Fruit fly (Drosophila melanogaster): ENCODE results near the gene eas.

eas gene

DNA sequence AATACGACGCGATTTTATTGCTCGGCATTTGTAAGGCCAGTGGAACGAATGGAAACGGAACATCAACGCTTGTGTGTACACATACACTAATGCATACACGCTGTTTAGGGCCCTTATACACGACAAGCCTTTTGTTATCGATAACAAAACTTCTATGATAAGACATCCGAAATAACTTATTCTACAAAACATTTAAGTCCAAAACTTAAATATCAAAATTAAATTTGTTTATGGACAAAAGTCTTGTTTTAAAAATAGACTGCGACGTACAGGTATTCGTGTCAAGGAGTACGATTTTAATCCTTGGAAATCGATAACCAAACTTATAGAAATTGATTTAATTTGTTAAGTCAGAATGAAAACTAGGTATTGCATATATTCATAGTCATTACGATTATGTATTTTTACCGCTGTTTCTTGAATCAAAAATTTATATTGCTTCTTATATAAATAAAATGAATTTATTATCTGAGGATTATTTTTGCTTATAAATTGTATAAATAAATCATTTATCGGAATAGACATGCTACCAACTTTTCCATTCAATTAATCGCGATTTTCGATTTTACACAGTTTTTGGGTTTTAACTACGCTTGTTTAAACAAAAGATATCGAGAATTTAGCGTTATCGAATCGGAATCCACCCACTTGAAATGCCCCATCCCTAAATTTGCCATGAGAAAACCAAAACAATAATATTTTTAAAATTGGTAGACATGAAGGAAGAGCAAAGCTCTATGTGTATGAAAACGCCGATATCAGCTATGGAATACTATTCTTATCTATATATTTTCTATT lies 35.1 kb downstream of the eas start, which contains the start of the genes CG9915 and SWIP:
TSS of gene CG9915 (minus strand) at position 61 of the 798 bp plus-strand sequence.
TSS of gene SWIP (plus strand) at position 632 of the 798 bp plus-strand sequence.
- TF ChIP-seq Vsx2 (GFP tag; optimal IDR thresholded peaks at IDR 0.05; ENCODE audit: partially characterized antibody) (peak; percentile 99), Myc (optimal IDR thresholded peaks at IDR 0.05) (no peak), pan (optimal IDR thresholded peaks at IDR 0.05) (no peak), foxo (GFP tag; optimal IDR thresholded peaks at IDR 0.05) (peak in 1 of 2 experiments; percentile 25), Dif (GFP tag; optimal IDR thresholded peaks at IDR 0.05; ENCODE audit: partially characterized antibody) (peak; percentile 97), Sp1 (GFP tag; optimal IDR thresholded peaks at IDR 0.05) (peak; percentile 17), HLH106 (tag; optimal IDR thresholded peaks at IDR 0.05) (no peak), sv (GFP tag; optimal IDR thresholded peaks at IDR 0.05) (no peak), Abd-B (GFP tag; optimal IDR thresholded peaks at IDR 0.05) (no peak), woc (GFP tag; optimal IDR thresholded peaks at IDR 0.05) (peak; percentile 29), dmrt93B (GFP tag; optimal IDR thresholded peaks at IDR 0.05) (no peak), ey (GFP tag; optimal IDR thresholded peaks at IDR 0.05) (no peak), Dfd (GFP tag; optimal IDR thresholded peaks at IDR 0.05) (no peak), lola (GFP tag; optimal IDR thresholded peaks at IDR 0.05) (no peak), dl (GFP tag; optimal IDR thresholded peaks at IDR 0.05; ENCODE audit: insufficient read depth in 1 of 2, partially characterized antibody in 2 of 2) (peak; percentile 69 to 90)

DNA sequence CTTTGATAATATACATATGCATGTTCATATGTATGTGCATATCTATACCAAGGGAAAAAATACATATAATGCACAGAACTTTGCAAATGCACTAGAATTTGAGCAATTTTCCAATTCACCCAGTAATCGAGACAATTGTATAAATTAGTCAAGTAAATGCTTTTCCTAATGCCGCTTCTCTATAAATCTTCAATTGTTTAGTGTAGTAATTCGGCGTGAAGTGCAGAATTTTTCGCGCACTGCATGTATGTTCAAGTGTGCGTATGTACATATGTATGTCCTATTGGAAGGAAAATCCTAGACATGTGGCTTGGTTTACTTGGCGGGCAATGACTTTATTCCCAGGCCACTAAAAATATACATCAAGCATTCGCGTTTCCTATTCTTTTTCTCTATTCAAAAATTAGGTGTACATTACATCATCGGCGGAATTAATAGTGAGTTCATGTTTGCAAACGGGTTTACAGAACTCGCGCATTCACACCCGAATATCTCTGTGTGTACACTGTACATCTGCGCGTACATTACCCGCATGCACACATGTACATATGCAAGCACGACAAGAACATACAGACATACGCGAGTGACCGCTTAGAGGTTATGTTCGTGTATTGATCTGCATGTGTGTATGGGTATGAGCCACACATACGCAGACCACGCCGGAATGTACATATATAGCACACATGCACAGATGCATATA lies 40.9 kb downstream of the eas start:
- peak; percentile 38 for TF ChIP-seq woc (GFP tag; optimal IDR thresholded peaks at IDR 0.05)
- peak; percentile 6 for TF ChIP-seq rgr (GFP tag; optimal IDR thresholded peaks at IDR 0.05)
- peak; percentile 22 for TF ChIP-seq psq (GFP tag; optimal IDR thresholded peaks at IDR 0.05)
- TF ChIP-seq foxo (GFP tag; optimal IDR thresholded peaks at IDR 0.05): peak in 1 of 2 experiments; percentile 53
- TF ChIP-seq dl (GFP tag; optimal IDR thresholded peaks at IDR 0.05; ENCODE audit: insufficient read depth in 1 of 2, partially characterized antibody in 2 of 2): peak; percentile 21 to 35
- TF ChIP-seq Hr83 (GFP tag; optimal IDR thresholded peaks at IDR 0.05; ENCODE audit: poor library complexity, severe bottlenecking): peak; percentile 81
- TF ChIP-seq Jra (GFP tag; optimal IDR thresholded peaks at IDR 0.05): peak; percentile 53
- TF ChIP-seq ey (GFP tag; optimal IDR thresholded peaks at IDR 0.05): peak; percentile 76
- no peak for TF ChIP-seq CrebA (GFP tag; optimal IDR thresholded peaks at IDR 0.05; ENCODE audit: borderline replicate concordance)
- TF ChIP-seq Sp1 (GFP tag; optimal IDR thresholded peaks at IDR 0.05): peak; percentile 27
- TF ChIP-seq OdsH (GFP tag; optimal IDR thresholded peaks at IDR 0.05): peak; percentile 33
- TF ChIP-seq HLH106 (tag; optimal IDR thresholded peaks at IDR 0.05): peak; percentile 20
- peak; percentile 38 for TF ChIP-seq h (GFP tag; optimal IDR thresholded peaks at IDR 0.05)
- no peak for TF ChIP-seq lola (GFP tag; optimal IDR thresholded peaks at IDR 0.05)
- TF ChIP-seq Mio (GFP tag; optimal IDR thresholded peaks at IDR 0.05): no peak
- TF ChIP-seq fru (GFP tag; optimal IDR thresholded peaks at IDR 0.05): peak; percentile 71
- TF ChIP-seq Rel (GFP tag; optimal IDR thresholded peaks at IDR 0.05): no peak
- peak; percentile 64 for TF ChIP-seq Rel (tag; optimal IDR thresholded peaks at IDR 0.05)
- peak; percentile 26 for TF ChIP-seq sage (GFP tag; optimal IDR thresholded peaks at IDR 0.05)
- no peak for TF ChIP-seq jim (GFP tag; optimal IDR thresholded peaks at IDR 0.05)
- peak; percentile 28 for TF ChIP-seq brk (GFP tag; optimal IDR thresholded peaks at IDR 0.05)
- TF ChIP-seq N (GFP tag; optimal IDR thresholded peaks at IDR 0.05): peak; percentile 65
- peak; percentile 50 for TF ChIP-seq Dif (GFP tag; optimal IDR thresholded peaks at IDR 0.05; ENCODE audit: partially characterized antibody)
- no peak for TF ChIP-seq Hnf4 (GFP tag; optimal IDR thresholded peaks at IDR 0.05)
- TF ChIP-seq Dfd (GFP tag; optimal IDR thresholded peaks at IDR 0.05): no peak
- no peak for TF ChIP-seq usp (GFP tag; optimal IDR thresholded peaks at IDR 0.05)

- TF ChIP-seq br (GFP tag; optimal IDR thresholded peaks at IDR 0.05) (no peak), psq (GFP tag; optimal IDR thresholded peaks at IDR 0.05) (no peak), Mio (GFP tag; optimal IDR thresholded peaks at IDR 0.05) (no peak), lola (GFP tag; optimal IDR thresholded peaks at IDR 0.05) (no peak), woc (GFP tag; optimal IDR thresholded peaks at IDR 0.05) (no peak), GATAd (GFP tag; optimal IDR thresholded peaks at IDR 0.05) (no peak), HLH106 (tag; optimal IDR thresholded peaks at IDR 0.05) (no peak), Hr78 (GFP tag; optimal IDR thresholded peaks at IDR 0.05) (no peak), Jra (GFP tag; optimal IDR thresholded peaks at IDR 0.05) (no peak), CrebA (GFP tag; optimal IDR thresholded peaks at IDR 0.05; ENCODE audit: borderline replicate concordance) (no peak), Dif (GFP tag; optimal IDR thresholded peaks at IDR 0.05; ENCODE audit: partially characterized antibody) (no peak), sv (GFP tag; optimal IDR thresholded peaks at IDR 0.05) (no peak), Myc (optimal IDR thresholded peaks at IDR 0.05) (no peak), foxo (GFP tag; optimal IDR thresholded peaks at IDR 0.05) (no peak), Abd-B (GFP tag; optimal IDR thresholded peaks at IDR 0.05) (no peak), CG9705 (GFP tag; optimal IDR thresholded peaks at IDR 0.05) (no peak), brk (GFP tag; optimal IDR thresholded peaks at IDR 0.05) (no peak), dmrt93B (GFP tag; optimal IDR thresholded peaks at IDR 0.05) (no peak), dsf (GFP tag; optimal IDR thresholded peaks at IDR 0.05; ENCODE audit: borderline replicate concordance) (no peak)
These were observed 41.4 kb downstream of the eas start for dm6 chrX:16319558-16319924.
